Fruit fly (Drosophila melanogaster): Measurements from ENCODE around the gene CG8087.

Gene CG8087

DNA sequence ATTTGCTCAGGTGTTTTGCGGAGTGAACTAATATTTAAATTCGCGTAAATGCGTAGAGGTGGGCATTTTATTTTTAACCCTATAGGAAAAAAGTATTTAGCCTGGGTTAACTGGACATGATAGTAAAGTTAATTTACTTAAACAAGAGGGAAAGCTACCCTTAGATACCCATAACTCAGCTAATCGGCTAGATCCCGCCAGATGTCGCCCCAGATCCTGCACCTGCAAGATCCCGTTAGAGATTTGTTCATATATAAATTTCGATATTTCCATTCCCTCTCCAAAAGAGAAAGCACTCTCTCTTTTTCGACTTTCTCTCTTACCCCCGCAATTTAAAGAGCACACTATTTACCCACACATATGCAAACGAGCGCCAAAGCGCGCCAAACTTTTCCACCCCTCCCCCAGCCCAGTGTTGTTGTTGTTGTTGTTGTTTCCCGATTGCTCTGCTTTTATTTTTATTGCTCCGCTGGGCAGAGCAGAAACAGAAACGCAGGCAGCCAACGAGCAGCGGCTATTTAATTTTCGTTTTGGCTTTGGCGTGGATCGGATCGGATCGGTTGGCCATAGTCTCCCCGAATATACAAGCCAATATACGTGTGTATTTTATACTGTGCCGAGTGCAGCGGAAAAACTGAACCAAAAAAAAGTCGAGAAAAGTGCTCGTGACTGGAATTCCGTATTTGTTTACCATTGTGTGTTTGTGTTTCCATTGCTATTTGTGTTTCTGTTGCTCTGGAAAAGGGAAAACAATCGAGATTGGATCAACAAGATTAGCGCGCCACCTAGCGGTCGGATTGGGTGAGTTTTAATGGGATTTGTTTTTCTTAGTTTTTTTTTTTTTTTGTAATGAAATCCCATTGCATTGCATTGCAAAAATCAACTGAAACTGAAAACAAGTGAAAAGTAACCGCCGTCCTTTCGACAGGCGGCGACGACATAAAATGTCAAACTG, 12.4 kb upstream of the CG8087 start, which contains the start of gene stumps (continued):
- no peak for TF ChIP-seq CG3726 (GFP tag; IDR thresholded peaks at IDR 0.05)
- no peak for TF ChIP-seq Asciz (GFP tag; optimal IDR thresholded peaks at IDR 0.05)
- peak; percentile 87 for TF ChIP-seq CTCF (GFP tag; optimal IDR thresholded peaks at IDR 0.05)
- TF ChIP-seq CG14050 (GFP tag; IDR thresholded peaks at IDR 0.05) = no peak
- no peak for TF ChIP-seq tx (GFP tag; optimal IDR thresholded peaks at IDR 0.05)
- TF ChIP-seq CG14965 (GFP tag; optimal IDR thresholded peaks at IDR 0.05; ENCODE audit: borderline replicate concordance) = no peak
- TF ChIP-seq unc-4 (GFP tag; IDR thresholded peaks at IDR 0.05; ENCODE audit: partially characterized antibody) = no peak
- no peak for TF ChIP-seq CG12942 (GFP tag; optimal IDR thresholded peaks at IDR 0.05)
- no peak for TF ChIP-seq CG4707 (GFP tag; optimal IDR thresholded peaks at IDR 0.05)
- TF ChIP-seq aop (GFP tag; IDR thresholded peaks at IDR 0.05) = no peak
- peak; percentile 18; the same call in 2 of the 3 replicates for TF ChIP-seq ci (GFP tag; IDR thresholded peaks at IDR 0.05)
- no peak for TF ChIP-seq Vsx1 (GFP tag; optimal IDR thresholded peaks at IDR 0.05)
- no peak for TF ChIP-seq ssp (GFP tag; IDR thresholded peaks at IDR 0.05)
- TF ChIP-seq ATbp (GFP tag; optimal IDR thresholded peaks at IDR 0.05) = no peak
- no peak for TF ChIP-seq chm (GFP tag; IDR thresholded peaks at IDR 0.05)
- no peak for TF ChIP-seq NK7.1 (GFP tag; optimal IDR thresholded peaks at IDR 0.05)
- TF ChIP-seq CG12219 (GFP tag; optimal IDR thresholded peaks at IDR 0.05) = no peak
- no peak for TF ChIP-seq ab (GFP tag; optimal IDR thresholded peaks at IDR 0.05)
- TF ChIP-seq Dip2 (GFP tag; IDR thresholded peaks at IDR 0.05) = peak; percentile 32; the same call in 1 of the 2 replicates
- TF ChIP-seq CG4854 (GFP tag; optimal IDR thresholded peaks at IDR 0.05) = no peak
- no peak for TF ChIP-seq CG2889 (GFP tag; IDR thresholded peaks at IDR 0.05)
- no peak for TF ChIP-seq Antp (GFP tag; optimal IDR thresholded peaks at IDR 0.05)
- TF ChIP-seq cad (GFP tag; optimal IDR thresholded peaks at IDR 0.05) = no peak
- no peak for TF ChIP-seq CG8478 (optimal IDR thresholded peaks at IDR 0.05)
- TF ChIP-seq CG1233 (GFP tag; optimal IDR thresholded peaks at IDR 0.05) = no peak
- TF ChIP-seq Aef1 (GFP tag; IDR thresholded peaks at IDR 0.05) = no peak
- TF ChIP-seq CG11504 (tag; optimal IDR thresholded peaks at IDR 0.05) = no peak
- TF ChIP-seq MTF-1 (GFP tag; optimal IDR thresholded peaks at IDR 0.05; ENCODE audit: borderline replicate concordance) = no peak
- TF ChIP-seq Ssrp (tag; optimal IDR thresholded peaks at IDR 0.05) = no peak
- TF ChIP-seq Opbp (GFP tag; IDR thresholded peaks at IDR 0.05; ENCODE audit: partially characterized antibody) = 0 out of 3 replicates have a peak, but pooled peaks have one; percentile 10
- TF ChIP-seq wek (GFP tag; optimal IDR thresholded peaks at IDR 0.05) = no peak
- no peak for TF ChIP-seq HLHmδ (GFP tag; optimal IDR thresholded peaks at IDR 0.05)
- TF ChIP-seq sima (GFP tag; optimal IDR thresholded peaks at IDR 0.05) = no peak
- TF ChIP-seq CG13123 (GFP tag; optimal IDR thresholded peaks at IDR 0.05) = no peak
- TF ChIP-seq kah (GFP tag; optimal IDR thresholded peaks at IDR 0.05) = no peak
- TF ChIP-seq B-H1 (GFP tag; IDR thresholded peaks at IDR 0.05) = no peak
- TF ChIP-seq Bteb2 (GFP tag; optimal IDR thresholded peaks at IDR 0.05) = no peak
- no peak for TF ChIP-seq ftz-f1 (GFP tag; optimal IDR thresholded peaks at IDR 0.05)
- TF ChIP-seq gce (GFP tag; IDR thresholded peaks at IDR 0.05) = no peak
- no peak for TF ChIP-seq onecut (GFP tag; IDR thresholded peaks at IDR 0.05)
- no peak for TF ChIP-seq Sox102F (GFP tag; optimal IDR thresholded peaks at IDR 0.05)
- no peak for TF ChIP-seq CG7556 (GFP tag; optimal IDR thresholded peaks at IDR 0.05)
- TF ChIP-seq hb (GFP tag; IDR thresholded peaks at IDR 0.05; ENCODE audit: partially characterized antibody) = no peak
- TF ChIP-seq CG8359 (GFP tag; optimal IDR thresholded peaks at IDR 0.05; ENCODE audit: borderline replicate concordance) = no peak
- no peak for TF ChIP-seq lov (optimal IDR thresholded peaks at IDR 0.05)
- no peak for TF ChIP-seq lov (GFP tag; IDR thresholded peaks at IDR 0.05)
- TF ChIP-seq CG11093 (GFP tag; IDR thresholded peaks at IDR 0.05) = no peak
- TF ChIP-seq ken (GFP tag; IDR thresholded peaks at IDR 0.05) = no peak
- no peak for TF ChIP-seq CG9609 (GFP tag; optimal IDR thresholded peaks at IDR 0.05)
- no peak for TF ChIP-seq CG9797 (GFP tag; optimal IDR thresholded peaks at IDR 0.05)
- TF ChIP-seq CG1792 (GFP tag; optimal IDR thresholded peaks at IDR 0.05) = peak; percentile 16

All from whole organism, embryonic.